Worm (Caenorhabditis elegans) whole organism, mixed stage, embryonic: ENCODE data around the gene B0198.2.

Experiments used
- elt-3 ChIP-seq: fragments of 150-350 bp; optimal IDR thresholded peaks from 2 replicates; lab custom pipeline; 2014; ENCODE audit warnings: missing biosample characterization, missing genetic modification characterization
- flh-1 ChIP-seq: fragments of 200-800 bp; sonication (Bioruptor generic); optimal IDR thresholded peaks from 2 replicates; lab custom pipeline; 2018; ENCODE audit warnings: mild to moderate bottlenecking, missing genetic modification characterization, moderate library complexity, missing compliant biosample characterization
- lsy-2 ChIP-seq: fragments of 150-350 bp; optimal IDR thresholded peaks from 2 replicates; lab custom pipeline; 2014; ENCODE audit warnings: missing biosample characterization, missing genetic modification characterization
- mep-1 ChIP-seq: fragments of 150-350 bp; optimal IDR thresholded peaks from 2 replicates; lab custom pipeline; 2017; ENCODE audit warnings: missing biosample characterization, missing genetic modification reagents, missing genetic modification characterization, inconsistent platforms
- nhr-12 ChIP-seq: fragments of 150-350 bp; optimal IDR thresholded peaks from 2 replicates; lab custom pipeline; 2014; ENCODE audit warnings: missing biosample characterization, missing genetic modification characterization
- nhr-28 ChIP-seq: fragments of 150-350 bp; optimal IDR thresholded peaks from 2 replicates; lab custom pipeline; 2014; ENCODE audit warnings: missing biosample characterization, missing genetic modification characterization
- snpc-4 ChIP-seq: fragments of 150-350 bp; optimal IDR thresholded peaks from 2 replicates; lab custom pipeline; 2014; ENCODE audit warnings: missing biosample characterization, missing genetic modification characterization
- unc-39 ChIP-seq: fragments of 150-350 bp; optimal IDR thresholded peaks from 2 replicates; lab custom pipeline; 2014; ENCODE audit warnings: missing biosample characterization, missing genetic modification characterization

DNA sequence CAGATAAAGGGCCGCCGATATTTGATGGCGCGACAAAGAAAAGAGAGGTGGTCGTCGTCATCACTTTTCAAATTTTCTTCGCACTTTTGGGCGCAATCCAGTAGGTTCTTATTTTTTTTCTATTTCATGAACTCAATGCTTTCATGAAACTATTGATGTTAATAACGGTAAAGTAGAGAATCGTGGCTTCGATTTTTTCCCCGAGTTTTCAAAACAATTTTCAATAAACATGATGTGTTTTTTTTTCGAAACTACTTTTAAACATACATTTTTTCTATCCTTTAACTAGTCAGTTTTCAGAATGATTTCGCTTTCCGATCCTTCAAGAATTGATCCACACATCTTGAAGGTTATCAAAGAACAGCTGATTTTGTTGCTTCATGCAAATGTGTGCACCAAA is 39.7 kb upstream of the B0198.2 start, which contains the start of gene C49F5.5:
- TF ChIP-seq unc-39 (tag; lab: Kevin White, UChicago) (no peak), elt-3 (tag; lab: Kevin White, UChicago) (no peak), lsy-2 (tag; lab: Kevin White, UChicago) (no peak), snpc-4 (no peak), nhr-12 (no peak), flh-1 (GFP tag; lab: Kevin White, UChicago) (no peak), mep-1 (no peak), nhr-28 (tag; lab: Kevin White, UChicago) (no peak)
